Worm (Caenorhabditis elegans) whole organism, mixed stage, embryonic: Measurements from ENCODE around the gene T19H12.3.

Experiments
- M03D4.4 ChIP-seq: sonication (generic microtip); optimal IDR thresholded peaks from 2 replicates; lab custom pipeline; 2017; ENCODE audit warnings: mild to moderate bottlenecking, missing genetic modification characterization, missing compliant biosample characterization
- blmp-1 ChIP-seq: fragments of 150-350 bp; optimal IDR thresholded peaks from 2 replicates; lab custom pipeline; 2014; ENCODE audit warnings: missing biosample characterization, missing genetic modification characterization
- ceh-39 ChIP-seq: fragments of 150-350 bp; optimal IDR thresholded peaks from 2 replicates; lab custom pipeline; 2014; ENCODE audit warnings: missing biosample characterization, missing genetic modification characterization
- ceh-43 ChIP-seq: fragments of 200-800 bp; sonication (Bioruptor generic); optimal IDR thresholded peaks from 2 replicates; lab custom pipeline; 2018; ENCODE audit warnings: mild to moderate bottlenecking, missing genetic modification characterization, moderate library complexity, missing compliant biosample characterization
- ces-1 ChIP-seq: fragments of 150-350 bp; optimal IDR thresholded peaks from 2 replicates; lab custom pipeline; 2014; ENCODE audit warnings: missing biosample characterization, missing genetic modification reagents, missing genetic modification characterization
- cnd-1 ChIP-seq: fragments of 200-800 bp; sonication (Bioruptor generic); optimal IDR thresholded peaks from 2 replicates; lab custom pipeline; 2018; ENCODE audit warnings: mild to moderate bottlenecking, missing genetic modification characterization, missing compliant biosample characterization
- drap-1 ChIP-seq: fragments of 200-800 bp; sonication (Bioruptor generic); optimal IDR thresholded peaks from 3 replicates; lab custom pipeline; 2018; ENCODE audit warnings: mild to moderate bottlenecking, missing genetic modification characterization, missing compliant biosample characterization
- elt-1 ChIP-seq: sonication (generic microtip); optimal IDR thresholded peaks from 2 replicates; lab custom pipeline; 2017; ENCODE audit warnings: missing genetic modification characterization, mild to moderate bottlenecking, missing compliant biosample characterization, antibody characterized with exemption, moderate library complexity, borderline replicate concordance; ENCODE audit not compliant: insufficient read depth
- elt-3 ChIP-seq: fragments of 150-350 bp; optimal IDR thresholded peaks from 2 replicates; lab custom pipeline; 2014; ENCODE audit warnings: missing biosample characterization, missing genetic modification characterization
- flh-1 ChIP-seq: fragments of 200-800 bp; sonication (Bioruptor generic); optimal IDR thresholded peaks from 2 replicates; lab custom pipeline; 2018; ENCODE audit warnings: mild to moderate bottlenecking, missing genetic modification characterization, moderate library complexity, missing compliant biosample characterization
- hlh-1 ChIP-seq: fragments of 150-350 bp; optimal IDR thresholded peaks from 2 replicates; lab custom pipeline; 2014; ENCODE audit warnings: missing biosample characterization, missing genetic modification reagents, missing genetic modification characterization
- lin-13 ChIP-seq: fragments of 150-350 bp; optimal IDR thresholded peaks from 2 replicates; lab custom pipeline; 2014; ENCODE audit warnings: missing biosample characterization, missing genetic modification characterization
- lin-32 ChIP-seq: fragments of 200-800 bp; sonication (Bioruptor generic); optimal IDR thresholded peaks from 2 replicates; lab custom pipeline; 2018; ENCODE audit warnings: mild to moderate bottlenecking, missing genetic modification characterization, missing compliant biosample characterization
- lsy-2 ChIP-seq: fragments of 150-350 bp; optimal IDR thresholded peaks from 2 replicates; lab custom pipeline; 2014; ENCODE audit warnings: missing biosample characterization, missing genetic modification characterization
- mab-5 ChIP-seq: fragments of 150-350 bp; optimal IDR thresholded peaks from 2 replicates; lab custom pipeline; 2014; ENCODE audit warnings: missing biosample characterization, missing genetic modification characterization
- mep-1 ChIP-seq: fragments of 150-350 bp; optimal IDR thresholded peaks from 2 replicates; lab custom pipeline; 2017; ENCODE audit warnings: missing biosample characterization, missing genetic modification reagents, missing genetic modification characterization, inconsistent platforms
- mls-2 ChIP-seq: sonication (generic microtip); optimal IDR thresholded peaks from 2 replicates; lab custom pipeline; 2016; ENCODE audit warnings: mild to moderate bottlenecking, missing genetic modification characterization, moderate library complexity, missing compliant biosample characterization
- nhr-12 ChIP-seq: fragments of 150-350 bp; optimal IDR thresholded peaks from 2 replicates; lab custom pipeline; 2014; ENCODE audit warnings: missing biosample characterization, missing genetic modification characterization
- nhr-2 ChIP-seq: fragments of 150-350 bp; optimal IDR thresholded peaks from 2 replicates; lab custom pipeline; 2014; ENCODE audit warnings: missing biosample characterization, missing genetic modification characterization
- nhr-237 ChIP-seq: fragments of 150-350 bp; optimal IDR thresholded peaks from 2 replicates; lab custom pipeline; 2014; ENCODE audit warnings: missing biosample characterization, missing genetic modification characterization
- nhr-28 ChIP-seq: fragments of 150-350 bp; optimal IDR thresholded peaks from 2 replicates; lab custom pipeline; 2014; ENCODE audit warnings: missing biosample characterization, missing genetic modification characterization
- nhr-76 ChIP-seq: sonication (generic microtip); optimal IDR thresholded peaks from 2 replicates; lab custom pipeline; 2017; ENCODE audit warnings: missing biosample characterization, missing genetic modification characterization
- pha-4 ChIP-seq: fragments of 150-350 bp; optimal IDR thresholded peaks from 2 replicates; lab custom pipeline; 2018; ENCODE audit warnings: missing biosample characterization, missing genetic modification reagents, missing genetic modification characterization
- sem-2 ChIP-seq: fragments of 200-800 bp; sonication (Bioruptor generic); optimal IDR thresholded peaks from 2 replicates; lab custom pipeline; 2018; ENCODE audit warnings: mild to moderate bottlenecking, missing genetic modification characterization, missing compliant biosample characterization
- snpc-4 ChIP-seq: fragments of 150-350 bp; optimal IDR thresholded peaks from 2 replicates; lab custom pipeline; 2014; ENCODE audit warnings: missing biosample characterization, missing genetic modification characterization
- sptf-1 ChIP-seq: sonication (generic microtip); optimal IDR thresholded peaks from 2 replicates; lab custom pipeline; 2017; ENCODE audit warnings: mild to moderate bottlenecking, missing genetic modification characterization, moderate library complexity, missing compliant biosample characterization
- unc-120 ChIP-seq: sonication (generic microtip); optimal IDR thresholded peaks from 2 replicates; lab custom pipeline; 2017; ENCODE audit warnings: missing genetic modification characterization, missing compliant biosample characterization; ENCODE audit not compliant: poor library complexity, severe bottlenecking
- unc-62 ChIP-seq: fragments of 150-350 bp; optimal IDR thresholded peaks from 2 replicates; lab custom pipeline; 2014; ENCODE audit warnings: missing biosample characterization, missing genetic modification reagents, missing genetic modification characterization
- zip-8 ChIP-seq: fragments of 150-350 bp; optimal IDR thresholded peaks from 2 replicates; lab custom pipeline; 2014; ENCODE audit warnings: missing biosample characterization, missing genetic modification characterization
- ztf-11 ChIP-seq: fragments of 150-350 bp; optimal IDR thresholded peaks from 2 replicates; lab custom pipeline; 2014; ENCODE audit warnings: missing biosample characterization, missing genetic modification characterization

T19H12.3 gene

DNA sequence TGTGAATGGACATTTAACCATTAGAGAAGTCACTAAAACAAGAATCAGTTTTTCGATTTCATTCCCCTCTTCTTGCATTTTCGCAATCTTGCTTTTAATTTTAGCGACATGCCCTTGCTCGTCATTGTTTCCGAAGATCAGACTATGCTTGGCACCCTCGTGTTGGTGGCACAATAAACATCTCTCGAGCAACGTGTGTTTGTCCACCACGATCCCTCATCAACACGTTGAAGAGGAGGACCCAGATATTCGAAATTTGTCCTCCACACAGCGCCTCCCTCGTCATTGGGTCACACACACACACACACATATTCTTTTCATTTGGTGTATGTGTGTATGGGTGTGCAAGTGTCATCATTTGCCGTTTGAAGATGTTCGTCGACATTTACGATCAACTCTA lies 20.1 kb upstream of the T19H12.3 start, which contains the start of gene srd-32:
srd-32 (plus strand) TSS at position 301 of the 400 bp plus-strand sequence.
- no peak for TF ChIP-seq nhr-28 (tag; lab: Kevin White, UChicago)
- no peak for TF ChIP-seq flh-1 (GFP tag; lab: Kevin White, UChicago)
- no peak for TF ChIP-seq ztf-11 (tag; lab: Kevin White, UChicago)
- TF ChIP-seq snpc-4, result no peak
- TF ChIP-seq lin-13 (tag; lab: Kevin White, UChicago), result no peak
- no peak for TF ChIP-seq lin-32 (GFP tag; lab: Kevin White, UChicago)
- no peak for TF ChIP-seq unc-120
- TF ChIP-seq elt-1 (tag; lab: Kevin White, UChicago), result no peak

DNA sequence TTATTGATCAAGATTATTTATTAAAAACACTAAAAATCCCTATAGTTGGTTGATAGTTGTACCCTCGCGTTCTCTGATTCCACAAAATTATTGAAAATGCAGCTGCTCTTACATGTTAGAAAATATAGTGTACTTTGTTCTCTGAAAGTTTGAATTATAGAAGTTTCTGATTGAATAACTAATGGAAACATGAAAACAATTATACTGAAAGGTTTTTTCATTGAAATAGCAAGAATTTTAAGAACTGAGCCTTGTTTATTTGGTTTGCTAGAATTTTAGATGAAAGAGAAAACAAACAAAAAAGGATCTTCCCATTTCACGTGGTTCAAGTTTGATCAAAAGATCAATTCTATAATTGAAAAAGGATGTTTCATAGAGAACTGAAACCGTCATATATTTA lies 17.9 kb upstream of the T19H12.3 start:
- TF ChIP-seq mep-1 (tag; lab: Kevin White, UChicago) (no peak), nhr-2 (tag; lab: Kevin White, UChicago) (no peak), ceh-43 (no peak), mls-2 (no peak), sem-2 (GFP tag; lab: Kevin White, UChicago) (no peak), unc-120 (no peak), ces-1 (GFP tag; lab: Kevin White, UChicago) (no peak), mab-5 (no peak), lin-32 (GFP tag; lab: Kevin White, UChicago) (no peak), nhr-28 (tag; lab: Kevin White, UChicago) (no peak), hlh-1 (tag; lab: Kevin White, UChicago) (no peak)

- TF ChIP-seq nhr-2 (tag; lab: Kevin White, UChicago), result no peak
- no peak for TF ChIP-seq nhr-12 (tag; lab: Kevin White, UChicago)
- TF ChIP-seq ceh-39 (tag; lab: Kevin White, UChicago), result no peak
- TF ChIP-seq sptf-1, result no peak
- TF ChIP-seq drap-1, result no peak
- no peak for TF ChIP-seq unc-62 (GFP tag; lab: Kevin White, UChicago)
- no peak for TF ChIP-seq sem-2 (GFP tag; lab: Kevin White, UChicago)
- no peak for TF ChIP-seq elt-3 (tag; lab: Kevin White, UChicago)
- no peak for TF ChIP-seq nhr-237 (tag; lab: Kevin White, UChicago)
- TF ChIP-seq mep-1 (tag; lab: Kevin White, UChicago), result no peak
- no peak for TF ChIP-seq ceh-43
- no peak for TF ChIP-seq nhr-28 (tag; lab: Kevin White, UChicago)
- TF ChIP-seq hlh-1 (tag; lab: Kevin White, UChicago), result no peak
- TF ChIP-seq M03D4.4 (tag; lab: Kevin White, UChicago), result no peak
Observed at ce11 chrV:4868698-4869097, 16.8 kb upstream of the T19H12.3 start.

DNA sequence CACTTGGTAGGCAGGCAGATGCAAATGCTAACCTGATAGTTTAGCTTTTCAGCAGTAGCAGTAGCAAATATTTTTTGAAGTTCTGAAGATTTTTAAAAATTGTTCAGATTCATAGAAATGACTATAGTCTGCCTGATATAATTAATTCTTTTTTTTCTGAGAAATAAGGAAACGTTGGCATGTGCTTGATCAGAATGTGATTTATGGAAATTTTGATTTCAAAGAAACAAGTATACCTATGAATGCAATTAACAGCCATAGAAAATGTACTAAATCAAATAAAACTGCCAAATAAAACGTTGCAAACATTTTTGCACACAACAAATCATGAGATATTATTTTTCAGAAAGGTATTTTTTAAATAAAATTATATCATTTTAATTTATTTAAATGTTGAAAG lies 14.8 kb upstream of the T19H12.3 start:
- TF ChIP-seq lsy-2 (tag; lab: Kevin White, UChicago) (no peak), mls-2 (no peak), lin-32 (GFP tag; lab: Kevin White, UChicago) (no peak), unc-120 (no peak), blmp-1 (no peak), zip-8 (tag; lab: Kevin White, UChicago) (no peak), ces-1 (GFP tag; lab: Kevin White, UChicago) (no peak), cnd-1 (no peak), drap-1 (no peak), unc-62 (GFP tag; lab: Kevin White, UChicago) (no peak), sem-2 (GFP tag; lab: Kevin White, UChicago) (no peak), nhr-2 (tag; lab: Kevin White, UChicago) (no peak), nhr-28 (tag; lab: Kevin White, UChicago) (no peak), M03D4.4 (tag; lab: Kevin White, UChicago) (no peak)

DNA sequence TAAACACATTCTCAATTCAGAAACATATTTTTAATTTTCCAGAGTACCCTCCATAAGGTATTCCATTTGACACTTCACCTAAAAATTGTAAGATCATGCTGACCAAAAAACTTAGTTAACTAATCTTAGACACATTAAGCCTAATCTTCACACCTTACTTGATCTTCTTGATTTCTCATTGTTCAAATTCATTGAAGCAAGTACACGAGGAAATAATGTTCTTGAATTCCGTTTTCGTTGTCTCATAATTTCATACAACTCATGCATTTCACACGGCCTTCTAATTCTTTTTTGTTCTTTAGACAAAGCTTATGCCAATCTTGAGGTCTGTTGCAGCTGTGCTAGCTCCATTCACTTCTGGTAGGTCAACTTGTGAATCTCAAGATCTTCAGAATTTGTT lies 13.5 kb upstream of the T19H12.3 start, which contains the start of gene srd-33:
srd-33 (plus strand) TSS at position 301 of the 400 bp plus-strand sequence.
- TF ChIP-seq nhr-28 (tag; lab: Kevin White, UChicago) (no peak), zip-8 (tag; lab: Kevin White, UChicago) (no peak), nhr-12 (tag; lab: Kevin White, UChicago) (no peak), pha-4 (tag; lab: Kevin White, UChicago) (no peak), mab-5 (no peak), lin-32 (GFP tag; lab: Kevin White, UChicago) (no peak), M03D4.4 (tag; lab: Kevin White, UChicago) (no peak), blmp-1 (no peak), mls-2 (no peak), ceh-39 (tag; lab: Kevin White, UChicago) (no peak), nhr-76 (tag; lab: Kevin White, UChicago) (no peak), snpc-4 (no peak), sem-2 (GFP tag; lab: Kevin White, UChicago) (no peak)
- TF ChIP-seq, all 35 proteins: peak for 0
